Fruit fly (Drosophila melanogaster): Measurements from ENCODE around the gene Culd.

- TF ChIP-seq cic (GFP tag; optimal IDR thresholded peaks at IDR 0.05) (no peak), CG14711 (tag; optimal IDR thresholded peaks at IDR 0.05) (no peak), Mnt (GFP tag; optimal IDR thresholded peaks at IDR 0.05) (no peak), CG33017 (tag; optimal IDR thresholded peaks at IDR 0.05) (no peak), kay (GFP tag; ENCODE audit: borderline replicate concordance) (no peak), bab1 (GFP tag; optimal IDR thresholded peaks at IDR 0.05) (no peak), CG7101 (tag; optimal IDR thresholded peaks at IDR 0.05) (no peak), pad (GFP tag; optimal IDR thresholded peaks at IDR 0.05) (no peak), CG11617 (GFP tag; optimal IDR thresholded peaks at IDR 0.05) (no peak), cnc (optimal IDR thresholded peaks at IDR 0.05) (no peak), CG1620 (GFP tag; optimal IDR thresholded peaks at IDR 0.05) (no peak), CG12768 (GFP tag; optimal IDR thresholded peaks at IDR 0.05) (no peak)
These were observed 41.3 kb downstream of the Culd start for dm6 chr3L:8314788-8315140.

All from whole organism, adult.